Fruit fly (Drosophila melanogaster): ENCODE data around the gene comt.

The comt gene

DNA sequence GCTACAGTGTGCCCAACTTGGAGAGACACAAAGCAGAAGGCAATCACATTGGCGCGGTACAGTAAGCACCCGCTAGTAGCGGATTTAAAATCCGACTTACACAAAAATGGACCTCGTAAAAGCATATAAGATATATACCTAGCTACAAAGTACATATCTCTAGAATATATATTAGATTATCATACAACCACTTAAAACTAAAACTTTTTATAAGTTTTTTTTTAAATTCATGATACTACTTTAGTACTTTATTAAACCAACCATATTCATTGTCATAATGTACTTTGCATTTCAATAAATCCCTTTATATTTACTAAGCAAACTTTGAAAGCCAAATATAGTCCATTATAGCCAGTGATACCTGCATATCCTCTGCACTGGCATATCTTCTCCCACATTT lies 16.3 kb downstream of the comt start (continued):
- TF ChIP-seq Poxn (GFP tag; IDR thresholded peaks at IDR 0.05) (no peak), Dbx (GFP tag; IDR thresholded peaks at IDR 0.05) (peak; percentile 16; the same call in 1 of the 3 replicates), so (GFP tag; IDR thresholded peaks at IDR 0.05) (no peak), CG3838 (GFP tag; optimal IDR thresholded peaks at IDR 0.05) (no peak), HLH3B (GFP tag; IDR thresholded peaks at IDR 0.05) (no peak), GATAe (GFP tag; conservative IDR thresholded peaks at IDR 0.05) (no peak), CG15514 (GFP tag; optimal IDR thresholded peaks at IDR 0.05) (no peak), Dip3 (GFP tag; optimal IDR thresholded peaks at IDR 0.05) (no peak), CG11093 (GFP tag; IDR thresholded peaks at IDR 0.05) (no peak), NFAT (GFP tag; IDR thresholded peaks at IDR 0.05) (no peak), CG12769 (tag; optimal IDR thresholded peaks at IDR 0.05) (no peak), Rfx (GFP tag; IDR thresholded peaks at IDR 0.05) (0 out of 2 replicates have a peak, but pooled peaks have one; percentile 20), phol (tag; optimal IDR thresholded peaks at IDR 0.05) (peak; percentile 71), CG13287 (GFP tag; IDR thresholded peaks at IDR 0.05; ENCODE audit: partially characterized antibody) (no peak), Fer1 (GFP tag; optimal IDR thresholded peaks at IDR 0.05) (peak; percentile 23), CG17359 (tag; optimal IDR thresholded peaks at IDR 0.05) (peak; percentile 43), Hr3 (GFP tag; optimal IDR thresholded peaks at IDR 0.05) (peak; percentile 34), CG3065 (GFP tag; optimal IDR thresholded peaks at IDR 0.05) (no peak), usp (GFP tag; optimal IDR thresholded peaks at IDR 0.05) (no peak), tna (GFP tag; IDR thresholded peaks at IDR 0.05; ENCODE audit: partially characterized antibody) (no peak), nerfin-2 (GFP tag; IDR thresholded peaks at IDR 0.05; ENCODE audit: partially characterized antibody) (no peak), p53 (GFP tag; optimal IDR thresholded peaks at IDR 0.05) (no peak), nerfin-1 (tag; optimal IDR thresholded peaks at IDR 0.05) (peak; percentile 10), pho (GFP tag; optimal IDR thresholded peaks at IDR 0.05) (no peak), ken (GFP tag; IDR thresholded peaks at IDR 0.05) (no peak), sim (GFP tag; IDR thresholded peaks at IDR 0.05) (no peak), Atf6 (GFP tag; IDR thresholded peaks at IDR 0.05) (no peak; the same call in 1 of the 2 replicates), lmd (GFP tag; IDR thresholded peaks at IDR 0.05) (peak; percentile 63), CG9876 (GFP tag; optimal IDR thresholded peaks at IDR 0.05) (no peak), tup (GFP tag; optimal IDR thresholded peaks at IDR 0.05) (no peak), shn (GFP tag; optimal IDR thresholded peaks at IDR 0.05) (no peak), CG13894 (tag; optimal IDR thresholded peaks at IDR 0.05) (no peak), ase (GFP tag; IDR thresholded peaks at IDR 0.05) (no peak), CG1529 (GFP tag; optimal IDR thresholded peaks at IDR 0.05) (peak; percentile 7), CG14441 (GFP tag; IDR thresholded peaks at IDR 0.05) (0 out of 2 replicates have a peak, but pooled peaks have one; percentile 11), CG13296 (GFP tag; optimal IDR thresholded peaks at IDR 0.05) (peak; percentile 43), CG9437 (GFP tag; optimal IDR thresholded peaks at IDR 0.05) (peak; percentile 36), CG11398 (GFP tag; optimal IDR thresholded peaks at IDR 0.05) (no peak), pb (GFP tag; optimal IDR thresholded peaks at IDR 0.05) (no peak), Spps (tag; optimal IDR thresholded peaks at IDR 0.05) (no peak), CG14050 (GFP tag; IDR thresholded peaks at IDR 0.05) (no peak), CG12219 (GFP tag; optimal IDR thresholded peaks at IDR 0.05) (no peak), zfh2 (GFP tag; optimal IDR thresholded peaks at IDR 0.05) (no peak), CG1832 (GFP tag; optimal IDR thresholded peaks at IDR 0.05) (no peak), croc (GFP tag; conservative IDR thresholded peaks at IDR 0.05) (peak; percentile 44; the same call in 2 of the 3 replicates), Lim3 (GFP tag; IDR thresholded peaks at IDR 0.05) (no peak), gem (tag; optimal IDR thresholded peaks at IDR 0.05) (peak; percentile 75), cato (GFP tag; optimal IDR thresholded peaks at IDR 0.05; ENCODE audit: borderline replicate concordance) (no peak), Deaf1 (tag; optimal IDR thresholded peaks at IDR 0.05) (peak; percentile 18), Pdp1 (GFP tag; optimal IDR thresholded peaks at IDR 0.05) (no peak), CG14860 (GFP tag; IDR thresholded peaks at IDR 0.05; ENCODE audit: partially characterized antibody) (no peak), CG43689 (GFP tag; IDR thresholded peaks at IDR 0.05) (no peak)
